In the genomic region with DNA sequence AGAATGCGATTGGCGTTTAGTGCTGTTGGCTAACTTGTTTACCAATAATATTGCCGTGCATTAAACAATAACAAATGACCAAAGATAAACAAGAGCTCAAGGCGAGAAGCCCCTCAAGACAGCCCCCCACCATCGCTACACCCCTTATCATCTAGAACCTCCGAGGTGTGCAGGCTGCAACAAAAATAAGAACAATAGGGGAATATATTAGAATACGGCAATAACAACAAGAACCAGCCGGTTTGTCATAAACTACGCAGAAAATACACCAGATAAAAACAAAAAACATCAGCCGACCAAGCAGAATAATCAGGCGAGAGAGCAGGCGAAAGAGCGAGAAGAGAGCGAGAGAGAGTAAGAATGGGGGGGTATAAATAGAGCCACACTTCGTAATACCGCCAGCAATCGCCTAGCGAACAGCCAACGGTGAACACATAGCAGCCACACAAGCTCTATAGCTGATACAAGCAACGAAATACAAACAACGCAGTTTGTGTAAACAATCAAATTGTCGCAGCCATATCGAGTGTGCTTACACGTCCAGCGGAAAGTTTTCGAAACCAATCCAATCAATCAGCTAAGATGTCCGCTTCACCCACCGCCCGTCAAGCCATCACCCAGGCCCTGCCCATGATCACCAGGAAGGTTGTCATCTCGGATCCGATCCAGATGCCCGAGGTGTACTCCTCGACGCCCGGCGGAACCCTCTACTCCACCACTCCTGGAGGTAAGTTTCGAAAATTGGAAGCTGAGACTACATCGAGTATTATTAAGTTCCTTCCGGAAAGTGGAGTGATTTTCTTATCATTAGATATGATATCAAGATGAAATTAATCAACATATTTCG, we compare ENCODE assay signal across 1 fruit fly cellular context.
TF ChIP-seq lines count a peak whose summit lies in the region.

Gene Thor (plus strand): TSS at position 401 of the 847 bp plus-strand sequence.

TF ChIP-seq in whole organism, embryonic, 481 proteins besides CTCF, POLR2A, EP300 and RAD21 (continued from another document and continues in another):
- peak; percentile 83 for TF ChIP-seq sqz (GFP tag; optimal IDR thresholded peaks at IDR 0.05; lab: Kevin White, UChicago)
- TF ChIP-seq dimm (GFP tag; IDR thresholded peaks at IDR 0.05; lab: Robert Waterston, UW): 0 out of 2 replicates have a peak, but pooled peaks have one; percentile 4
- TF ChIP-seq kay (GFP tag; optimal IDR thresholded peaks at IDR 0.05; lab: Kevin White, UChicago): peak; percentile 24
- no peak for TF ChIP-seq CG17612 (GFP tag; IDR thresholded peaks at IDR 0.05; lab: Robert Waterston, UW)
- TF ChIP-seq YL-1 (GFP tag; optimal IDR thresholded peaks at IDR 0.05; lab: Kevin White, UChicago): peak; percentile 76
- peak; percentile 38; the same call in 1 of the 2 replicates for TF ChIP-seq CG14667 (GFP tag; IDR thresholded peaks at IDR 0.05; lab: Robert Waterston, UW)
- TF ChIP-seq Vsx1 (GFP tag; optimal IDR thresholded peaks at IDR 0.05; lab: Kevin White, UChicago): peak; percentile 59
- peak; percentile 76 for TF ChIP-seq CG6813 (GFP tag; optimal IDR thresholded peaks at IDR 0.05; lab: Kevin White, UChicago)
- peak; percentile 86 for TF ChIP-seq CG5953 (GFP tag; IDR thresholded peaks at IDR 0.05; lab: Robert Waterston, UW)
- no peak for TF ChIP-seq CG3838 (GFP tag; optimal IDR thresholded peaks at IDR 0.05; lab: Kevin White, UChicago)
- peak; percentile 29 for TF ChIP-seq fu2 (GFP tag; optimal IDR thresholded peaks at IDR 0.05; lab: Kevin White, UChicago)
- peak; percentile 44 for TF ChIP-seq CG4707 (GFP tag; optimal IDR thresholded peaks at IDR 0.05; lab: Kevin White, UChicago)
- no peak for TF ChIP-seq CG17186 (GFP tag; optimal IDR thresholded peaks at IDR 0.05; lab: Kevin White, UChicago)
- peak; percentile 69 for TF ChIP-seq CG1647 (GFP tag; optimal IDR thresholded peaks at IDR 0.05; lab: Kevin White, UChicago)
- peak; percentile 74 for TF ChIP-seq CG8924 (tag; optimal IDR thresholded peaks at IDR 0.05; lab: Kevin White, UChicago)
- peak; percentile 71 for TF ChIP-seq CG9932 (GFP tag; IDR thresholded peaks at IDR 0.05; lab: Robert Waterston, UW)
- TF ChIP-seq bsh (GFP tag; optimal IDR thresholded peaks at IDR 0.05; lab: Kevin White, UChicago): peak; percentile 45 to 46
- TF ChIP-seq PHDP (tag; optimal IDR thresholded peaks at IDR 0.05; lab: Kevin White, UChicago): peak; percentile 49
- no peak for TF ChIP-seq hb (GFP tag; IDR thresholded peaks at IDR 0.05; lab: Robert Waterston, UW; ENCODE audit: partially characterized antibody)
- TF ChIP-seq Eip74EF (GFP tag; optimal IDR thresholded peaks at IDR 0.05; lab: Kevin White, UChicago): peak in 1 of 2 experiments; percentile 45
- peak; percentile 61 for TF ChIP-seq CG2678 (tag; optimal IDR thresholded peaks at IDR 0.05; lab: Kevin White, UChicago)
- TF ChIP-seq Lim3 (GFP tag; IDR thresholded peaks at IDR 0.05; lab: Robert Waterston, UW): no peak
- TF ChIP-seq CG15011 (GFP tag; optimal IDR thresholded peaks at IDR 0.05; lab: Kevin White, UChicago): peak; percentile 57
- no peak for TF ChIP-seq CG3065 (GFP tag; optimal IDR thresholded peaks at IDR 0.05; lab: Kevin White, UChicago)
- TF ChIP-seq CG9727 (GFP tag; optimal IDR thresholded peaks at IDR 0.05; lab: Kevin White, UChicago): peak; percentile 79
- peak; percentile 53 for TF ChIP-seq slp2 (GFP tag; optimal IDR thresholded peaks at IDR 0.05; lab: Kevin White, UChicago)
- TF ChIP-seq stc (GFP tag; IDR thresholded peaks at IDR 0.05; lab: Robert Waterston, UW): peak; percentile 73
- TF ChIP-seq CG6272 (GFP tag; IDR thresholded peaks at IDR 0.05; lab: Robert Waterston, UW): no peak; the same call in 1 of the 2 replicates
- TF ChIP-seq CG7556 (GFP tag; optimal IDR thresholded peaks at IDR 0.05; lab: Kevin White, UChicago): peak; percentile 59
- TF ChIP-seq CG17385 (GFP tag; optimal IDR thresholded peaks at IDR 0.05; lab: Kevin White, UChicago): peak; percentile 63
- TF ChIP-seq Mrtf (GFP tag; IDR thresholded peaks at IDR 0.05; lab: Robert Waterston, UW): 0 out of 3 replicates have a peak, but pooled peaks have one; percentile 14
- peak; percentile 61; the same call in 2 of the 3 replicates for TF ChIP-seq CG34224 (GFP tag; IDR thresholded peaks at IDR 0.05; lab: Robert Waterston, UW; ENCODE audit: partially characterized antibody)
- TF ChIP-seq Ets97D (GFP tag; optimal IDR thresholded peaks at IDR 0.05; lab: Kevin White, UChicago): no peak
- peak; percentile 81 for TF ChIP-seq aop (GFP tag; IDR thresholded peaks at IDR 0.05; lab: Robert Waterston, UW)
- peak; percentile 55; the same call in 1 of the 2 replicates for TF ChIP-seq Adf1 (GFP tag; IDR thresholded peaks at IDR 0.05; lab: Robert Waterston, UW)
- peak in 1 of 3 experiments; percentile 88 for TF ChIP-seq Stat92E (GFP tag; optimal IDR thresholded peaks at IDR 0.05; lab: Kevin White, UChicago)
- TF ChIP-seq Hmr (GFP tag; optimal IDR thresholded peaks at IDR 0.05; lab: Kevin White, UChicago): peak; percentile 87
- peak; percentile 57; the same call in 1 of the 3 replicates for TF ChIP-seq CG11695 (GFP tag; IDR thresholded peaks at IDR 0.05; lab: Robert Waterston, UW)
- TF ChIP-seq ssp (GFP tag; IDR thresholded peaks at IDR 0.05; lab: Robert Waterston, UW): no peak
- TF ChIP-seq Trl (optimal IDR thresholded peaks at IDR 0.05; lab: Kevin White, UChicago): peak; percentile 98 to 99
- TF ChIP-seq Trl (GFP tag; optimal IDR thresholded peaks at IDR 0.05; lab: Kevin White, UChicago): peak; percentile 89
- TF ChIP-seq tio (GFP tag; optimal IDR thresholded peaks at IDR 0.05; lab: Kevin White, UChicago): no peak
- TF ChIP-seq nmo (GFP tag; optimal IDR thresholded peaks at IDR 0.05; lab: Kevin White, UChicago): peak; percentile 31
- peak; percentile 12 for TF ChIP-seq Lhr (GFP tag; optimal IDR thresholded peaks at IDR 0.05; lab: Kevin White, UChicago)
- TF ChIP-seq CG7271 (tag; optimal IDR thresholded peaks at IDR 0.05; lab: Kevin White, UChicago): no peak
- no peak for TF ChIP-seq tgo (GFP tag; IDR thresholded peaks at IDR 0.05; lab: Robert Waterston, UW)
- TF ChIP-seq CG13123 (GFP tag; optimal IDR thresholded peaks at IDR 0.05; lab: Kevin White, UChicago): peak; percentile 31
- peak; percentile 45 for TF ChIP-seq sisA (GFP tag; IDR thresholded peaks at IDR 0.05; lab: Robert Waterston, UW)
- TF ChIP-seq ro (GFP tag; IDR thresholded peaks at IDR 0.05; lab: Robert Waterston, UW): no peak
- peak; percentile 75 for TF ChIP-seq CG17328 (GFP tag; IDR thresholded peaks at IDR 0.05; lab: Robert Waterston, UW)
- peak; percentile 67 for TF ChIP-seq CG18619 (GFP tag; optimal IDR thresholded peaks at IDR 0.05; lab: Kevin White, UChicago)
- TF ChIP-seq Dek (tag; optimal IDR thresholded peaks at IDR 0.05; lab: Kevin White, UChicago): peak; percentile 25
- TF ChIP-seq CG2199 (GFP tag; IDR thresholded peaks at IDR 0.05; lab: Robert Waterston, UW): peak; percentile 88
- no peak for TF ChIP-seq run (tag; optimal IDR thresholded peaks at IDR 0.05; lab: Kevin White, UChicago)
- TF ChIP-seq trem (tag; optimal IDR thresholded peaks at IDR 0.05; lab: Kevin White, UChicago): peak; percentile 24
- peak; percentile 58 for TF ChIP-seq disco-r (GFP tag; optimal IDR thresholded peaks at IDR 0.05; lab: Kevin White, UChicago)
- TF ChIP-seq CG15073 (GFP tag; optimal IDR thresholded peaks at IDR 0.05; lab: Kevin White, UChicago): no peak
- no peak for TF ChIP-seq CG6689 (GFP tag; IDR thresholded peaks at IDR 0.05; lab: Robert Waterston, UW)
- TF ChIP-seq fd3F (GFP tag; optimal IDR thresholded peaks at IDR 0.05; lab: Kevin White, UChicago): no peak
- TF ChIP-seq Hmx (GFP tag; optimal IDR thresholded peaks at IDR 0.05; lab: Kevin White, UChicago): no peak
- TF ChIP-seq zen (tag; optimal IDR thresholded peaks at IDR 0.05; lab: Kevin White, UChicago): no peak
- peak; percentile 50; the same call in 1 of the 3 replicates for TF ChIP-seq CG14050 (GFP tag; IDR thresholded peaks at IDR 0.05; lab: Robert Waterston, UW)
- TF ChIP-seq C15 (GFP tag; IDR thresholded peaks at IDR 0.05; lab: Robert Waterston, UW): no peak
- TF ChIP-seq Gug (GFP tag; IDR thresholded peaks at IDR 0.05; lab: Robert Waterston, UW): no peak
- TF ChIP-seq CG7786 (GFP tag; optimal IDR thresholded peaks at IDR 0.05; lab: Kevin White, UChicago): peak; percentile 49
- TF ChIP-seq Hr51 (GFP tag; optimal IDR thresholded peaks at IDR 0.05; lab: Kevin White, UChicago): peak; percentile 40 to 41
- TF ChIP-seq gt (GFP tag; IDR thresholded peaks at IDR 0.05; lab: Robert Waterston, UW): no peak; the same call in 1 of the 2 replicates
- peak; percentile 40 for TF ChIP-seq grn (GFP tag; optimal IDR thresholded peaks at IDR 0.05; lab: Kevin White, UChicago)
- peak; percentile 25 for TF ChIP-seq emc (GFP tag; optimal IDR thresholded peaks at IDR 0.05; lab: Kevin White, UChicago)
- peak; percentile 60 for TF ChIP-seq NfI (GFP tag; optimal IDR thresholded peaks at IDR 0.05; lab: Kevin White, UChicago)
- TF ChIP-seq CG10462 (GFP tag; optimal IDR thresholded peaks at IDR 0.05; lab: Kevin White, UChicago): peak; percentile 43
- no peak for TF ChIP-seq br (optimal IDR thresholded peaks at IDR 0.05; lab: Kevin White, UChicago)
- peak; percentile 56 for TF ChIP-seq ac (GFP tag; optimal IDR thresholded peaks at IDR 0.05; lab: Kevin White, UChicago)
- no peak for TF ChIP-seq CoRest (tag; optimal IDR thresholded peaks at IDR 0.05; lab: Kevin White, UChicago)
- TF ChIP-seq fru (optimal IDR thresholded peaks at IDR 0.05; lab: Kevin White, UChicago): no peak
- TF ChIP-seq Dip3 (GFP tag; optimal IDR thresholded peaks at IDR 0.05; lab: Kevin White, UChicago): peak; percentile 5
- peak; percentile 34 for TF ChIP-seq CG12219 (GFP tag; optimal IDR thresholded peaks at IDR 0.05; lab: Kevin White, UChicago)
- TF ChIP-seq CG6654 (GFP tag; optimal IDR thresholded peaks at IDR 0.05; lab: Kevin White, UChicago): no peak
- peak; percentile 45 to 81 for TF ChIP-seq Pdp1 (GFP tag; optimal IDR thresholded peaks at IDR 0.05; lab: Kevin White, UChicago)
- TF ChIP-seq CG11398 (GFP tag; optimal IDR thresholded peaks at IDR 0.05; lab: Kevin White, UChicago): peak; percentile 80
- peak in 1 of 2 experiments; percentile 6 for TF ChIP-seq Hr78 (GFP tag; optimal IDR thresholded peaks at IDR 0.05; lab: Kevin White, UChicago)
- peak; percentile 22 for TF ChIP-seq CG9609 (GFP tag; optimal IDR thresholded peaks at IDR 0.05; lab: Kevin White, UChicago)
- peak; percentile 26 for TF ChIP-seq kah (GFP tag; optimal IDR thresholded peaks at IDR 0.05; lab: Kevin White, UChicago)
- peak; percentile 46 for TF ChIP-seq CG12236 (GFP tag; optimal IDR thresholded peaks at IDR 0.05; lab: Kevin White, UChicago)
- no peak for TF ChIP-seq CG7928 (GFP tag; optimal IDR thresholded peaks at IDR 0.05; lab: Kevin White, UChicago)
- peak; percentile 55; the same call in 1 of the 2 replicates for TF ChIP-seq CG31224 (GFP tag; IDR thresholded peaks at IDR 0.05; lab: Robert Waterston, UW)
- TF ChIP-seq al (GFP tag; IDR thresholded peaks at IDR 0.05; lab: Robert Waterston, UW): peak; percentile 8; the same call in 1 of the 2 replicates
- TF ChIP-seq zf30C (GFP tag; optimal IDR thresholded peaks at IDR 0.05; lab: Kevin White, UChicago): peak; percentile 29
- peak; percentile 46 for TF ChIP-seq CG31365 (tag; optimal IDR thresholded peaks at IDR 0.05; lab: Kevin White, UChicago)
- TF ChIP-seq bab2 (GFP tag; optimal IDR thresholded peaks at IDR 0.05; lab: Kevin White, UChicago): peak; percentile 11
- no peak for TF ChIP-seq Dfd (GFP tag; optimal IDR thresholded peaks at IDR 0.05; lab: Kevin White, UChicago)
- TF ChIP-seq seq (GFP tag; IDR thresholded peaks at IDR 0.05; lab: Robert Waterston, UW): peak; percentile 86
- peak; percentile 86 for TF ChIP-seq ara (GFP tag; IDR thresholded peaks at IDR 0.05; lab: Robert Waterston, UW)
- TF ChIP-seq CG32772 (GFP tag; IDR thresholded peaks at IDR 0.05; lab: Robert Waterston, UW): no peak
- TF ChIP-seq Atf3 (GFP tag; optimal IDR thresholded peaks at IDR 0.05; lab: Kevin White, UChicago): peak; percentile 50
- TF ChIP-seq toy (GFP tag; IDR thresholded peaks at IDR 0.05; lab: Robert Waterston, UW): peak; percentile 61; the same call in 1 of the 2 replicates
- TF ChIP-seq CG18764 (GFP tag; optimal IDR thresholded peaks at IDR 0.05; lab: Kevin White, UChicago): peak; percentile 52
- TF ChIP-seq nerfin-2 (GFP tag; IDR thresholded peaks at IDR 0.05; lab: Robert Waterston, UW; ENCODE audit: partially characterized antibody): no peak
- no peak for TF ChIP-seq Dref (GFP tag; IDR thresholded peaks at IDR 0.05; lab: Robert Waterston, UW)
- peak; percentile 68 for TF ChIP-seq CG3407 (GFP tag; optimal IDR thresholded peaks at IDR 0.05; lab: Kevin White, UChicago)
- TF ChIP-seq E2f1 (GFP tag; IDR thresholded peaks at IDR 0.05; lab: Robert Waterston, UW): peak; percentile 23; the same call in 1 of the 2 replicates
- TF ChIP-seq MESR4 (GFP tag; optimal IDR thresholded peaks at IDR 0.05; lab: Kevin White, UChicago): peak; percentile 41
- peak; percentile 81 for TF ChIP-seq BtbVII (GFP tag; optimal IDR thresholded peaks at IDR 0.05; lab: Kevin White, UChicago)
- peak; percentile 39; the same call in 1 of the 2 replicates for TF ChIP-seq unc-4 (GFP tag; IDR thresholded peaks at IDR 0.05; lab: Robert Waterston, UW; ENCODE audit: partially characterized antibody)
- TF ChIP-seq pum (GFP tag; optimal IDR thresholded peaks at IDR 0.05; lab: Kevin White, UChicago): no peak
- TF ChIP-seq CG8944 (GFP tag; optimal IDR thresholded peaks at IDR 0.05; lab: Kevin White, UChicago): peak; percentile 26
- peak; percentile 84 for TF ChIP-seq sr (GFP tag; IDR thresholded peaks at IDR 0.05; lab: Robert Waterston, UW)
- peak; percentile 21; the same call in 1 of the 2 replicates for TF ChIP-seq MBD-R2 (GFP tag; IDR thresholded peaks at IDR 0.05; lab: Robert Waterston, UW)
- peak; percentile 54 for TF ChIP-seq HLH54F (GFP tag; optimal IDR thresholded peaks at IDR 0.05; lab: Kevin White, UChicago)
- peak; percentile 41; the same call in 1 of the 2 replicates for TF ChIP-seq CG11085 (GFP tag; IDR thresholded peaks at IDR 0.05; lab: Robert Waterston, UW)
- TF ChIP-seq CG10267 (tag; optimal IDR thresholded peaks at IDR 0.05; lab: Kevin White, UChicago): peak; percentile 28
- peak; percentile 74 for TF ChIP-seq ATbp (GFP tag; optimal IDR thresholded peaks at IDR 0.05; lab: Kevin White, UChicago)
- TF ChIP-seq bowl (GFP tag; IDR thresholded peaks at IDR 0.05; lab: Robert Waterston, UW): peak; percentile 74
- no peak for TF ChIP-seq cad (GFP tag; optimal IDR thresholded peaks at IDR 0.05; lab: Kevin White, UChicago)
- peak; percentile 53; the same call in 1 of the 2 replicates for TF ChIP-seq CG11696 (GFP tag; IDR thresholded peaks at IDR 0.05; lab: Robert Waterston, UW)
- TF ChIP-seq sna (GFP tag; IDR thresholded peaks at IDR 0.05; lab: Robert Waterston, UW; ENCODE audit: partially characterized antibody): peak; percentile 48; the same call in 1 of the 2 replicates
- no peak for TF ChIP-seq prd (optimal IDR thresholded peaks at IDR 0.05; lab: Kevin White, UChicago)
- TF ChIP-seq prd (GFP tag; IDR thresholded peaks at IDR 0.05; lab: Robert Waterston, UW): peak; percentile 34; the same call in 2 of the 3 replicates
